Worm (Caenorhabditis elegans) whole organism, midembryonic: Measurements from ENCODE around the gene B0244.17.

Experiments used
- cog-1 ChIP-seq: sonication (generic microtip); optimal IDR thresholded peaks from 2 replicates; lab custom pipeline; 2016; ENCODE audit warnings: missing genetic modification characterization, missing compliant biosample characterization
- flt-1 ChIP-seq: fragments of 200-800 bp; sonication (Bioruptor generic); IDR thresholded peaks from 2 replicates; pipeline ENCODE4 v1.3.6; 2022; ENCODE audit warnings: missing genetic modification characterization, missing compliant biosample characterization
- med-1 ChIP-seq: sonication (generic microtip); optimal IDR thresholded peaks from 2 replicates; lab custom pipeline; 2017; ENCODE audit warnings: missing genetic modification characterization, mild to moderate bottlenecking, missing compliant biosample characterization, antibody characterized with exemption, missing genetic modification reagents; ENCODE audit not compliant: insufficient read depth
- tab-1 ChIP-seq: fragments of 200-800 bp; sonication (Bioruptor generic); IDR thresholded peaks from 2 replicates; pipeline ENCODE4 v1.3.6; 2022; ENCODE audit warnings: missing genetic modification characterization, missing compliant biosample characterization
- ztf-23 ChIP-seq: fragments of 200-800 bp; sonication (Bioruptor generic); IDR thresholded peaks from 2 replicates; pipeline ENCODE4 v1.3.6; 2022; ENCODE audit warnings: missing genetic modification reagents, missing genetic modification characterization, missing compliant biosample characterization
- ztf-29 ChIP-seq: fragments of 200-800 bp; sonication (Bioruptor generic); IDR thresholded peaks from 2 replicates; pipeline ENCODE4 v1.3.6; 2022; ENCODE audit warnings: missing genetic modification reagents, missing genetic modification characterization, missing compliant biosample characterization

- TF ChIP-seq ztf-29 (GFP tag; lab: Robert Waterston, UW) = no peak
- TF ChIP-seq tab-1 = no peak
- no peak for TF ChIP-seq cog-1
- no peak for TF ChIP-seq flt-1 (GFP tag; lab: Robert Waterston, UW)
- TF ChIP-seq med-1 = no peak
- no peak for TF ChIP-seq ztf-23 (GFP tag; lab: Robert Waterston, UW)
Observed at ce11 chrIII:5707546-5707945, 25.5 kb upstream of the B0244.17 start.
